Fruit fly (Drosophila melanogaster) whole organism, embryonic: ENCODE measurements around the gene NdufV3.

Experiments
- Atf6 ChIP-seq: fragments of 200-800 bp; sonication (Bioruptor generic); IDR thresholded peaks from 2 replicates; pipeline ENCODE4 v1.3.6; 2022; ENCODE audit warnings: missing biosample characterization, missing genetic modification characterization
- B-H2 ChIP-seq: fragments of 200-800 bp; sonication (Bioruptor generic); optimal IDR thresholded peaks from 2 replicates; lab custom pipeline; 2018; ENCODE audit warnings: missing biosample characterization, mild to moderate bottlenecking, missing genetic modification characterization
- CG11456 ChIP-seq: fragments of 200-800 bp; sonication (Bioruptor generic); IDR thresholded peaks from 3 replicates; pipeline ENCODE4 v1.3.6; 2022; ENCODE audit warnings: missing biosample characterization, missing genetic modification characterization
- CG11504 ChIP-seq: fragments of 200-800 bp; sonication (Bioruptor generic); optimal IDR thresholded peaks from 3 replicates; lab custom pipeline; 2019; ENCODE audit warnings: missing biosample characterization, mild to moderate bottlenecking, missing genetic modification characterization, moderate library complexity
- CG11560 ChIP-seq: fragments of 200-800 bp; sonication (Bioruptor generic); IDR thresholded peaks from 3 replicates; pipeline ENCODE4 v1.3.6; 2022; ENCODE audit warnings: missing biosample characterization, missing genetic modification characterization
- CG11695 ChIP-seq: fragments of 200-800 bp; sonication (Bioruptor generic); IDR thresholded peaks from 3 replicates; pipeline ENCODE4 v1.3.6; 2022; ENCODE audit warnings: missing biosample characterization, missing genetic modification characterization
- CG13775 ChIP-seq: fragments of 200-800 bp; sonication (Bioruptor generic); optimal IDR thresholded peaks from 3 replicates; lab custom pipeline; 2017; ENCODE audit warnings: missing biosample characterization, mild to moderate bottlenecking, missing genetic modification characterization
- CG14014 ChIP-seq: fragments of 200-800 bp; sonication (Bioruptor generic); IDR thresholded peaks from 2 replicates; pipeline ENCODE4 v1.3.6; 2022; ENCODE audit warnings: missing biosample characterization, missing genetic modification characterization
- CG15269 ChIP-seq: fragments of 200-800 bp; sonication (Bioruptor generic); optimal IDR thresholded peaks from 2 replicates; lab custom pipeline; 2018; ENCODE audit warnings: missing biosample characterization, mild to moderate bottlenecking, missing genetic modification characterization, moderate library complexity
- CG15696 ChIP-seq: fragments of 200-800 bp; sonication (Bioruptor generic); optimal IDR thresholded peaks from 2 replicates; lab custom pipeline; 2019; ENCODE audit warnings: missing biosample characterization, mild to moderate bottlenecking, missing genetic modification characterization, moderate library complexity
- CG17612 ChIP-seq: fragments of 200-800 bp; sonication (Bioruptor generic); IDR thresholded peaks from 2 replicates; pipeline ENCODE4 v1.3.6; 2022; ENCODE audit warnings: missing biosample characterization, missing genetic modification characterization
- CG1832 ChIP-seq: fragments of 200-800 bp; sonication (Bioruptor generic); optimal IDR thresholded peaks from 2 replicates; lab custom pipeline; 2017; ENCODE audit warnings: missing biosample characterization, mild to moderate bottlenecking, missing genetic modification characterization, inconsistent platforms
- CG18764 ChIP-seq: fragments of 200-800 bp; sonication (Bioruptor generic); optimal IDR thresholded peaks from 3 replicates; lab custom pipeline; 2016; ENCODE audit warnings: missing biosample characterization, missing genetic modification characterization
- CG6689 ChIP-seq: fragments of 200-800 bp; sonication (Bioruptor generic); IDR thresholded peaks from 2 replicates; pipeline ENCODE4 v1.3.6; 2022; ENCODE audit warnings: missing biosample characterization, missing genetic modification characterization
- CG6813 ChIP-seq: fragments of 200-800 bp; sonication (Bioruptor generic); optimal IDR thresholded peaks from 2 replicates; lab custom pipeline; 2017; ENCODE audit warnings: missing biosample characterization, missing genetic modification characterization, mild to moderate bottlenecking, moderate library complexity, missing genetic modification reagents
- CG8089 ChIP-seq: fragments of 200-800 bp; sonication (Bioruptor generic); optimal IDR thresholded peaks from 3 replicates; lab custom pipeline; 2016; ENCODE audit warnings: missing biosample characterization, missing genetic modification characterization
- CG9817 ChIP-seq: fragments of 200-800 bp; sonication (Bioruptor generic); optimal IDR thresholded peaks from 2 replicates; lab custom pipeline; 2018; ENCODE audit warnings: missing biosample characterization, mild to moderate bottlenecking, missing genetic modification characterization, moderate library complexity
- CG9876 ChIP-seq: fragments of 200-800 bp; sonication (Bioruptor generic); optimal IDR thresholded peaks from 2 replicates; lab custom pipeline; 2016; ENCODE audit warnings: missing biosample characterization, missing genetic modification characterization
- CG9932 ChIP-seq: fragments of 200-800 bp; sonication (Bioruptor generic); IDR thresholded peaks from 2 replicates; pipeline ENCODE4 v1.3.6; 2022; ENCODE audit warnings: missing biosample characterization, missing genetic modification characterization
- CrebB ChIP-seq: fragments of 200-800 bp; sonication (Bioruptor generic); optimal IDR thresholded peaks from 3 replicates; lab custom pipeline; 2018; ENCODE audit warnings: missing biosample characterization, mild to moderate bottlenecking, missing genetic modification characterization
- Fer1 ChIP-seq: fragments of 200-800 bp; sonication (Bioruptor generic); optimal IDR thresholded peaks from 2 replicates; lab custom pipeline; 2017; ENCODE audit warnings: missing biosample characterization, mild to moderate bottlenecking, missing genetic modification characterization
- MBD-R2 ChIP-seq: fragments of 200-800 bp; sonication (Bioruptor generic); IDR thresholded peaks from 2 replicates; pipeline ENCODE4 v1.3.6; 2022; ENCODE audit warnings: missing biosample characterization, missing genetic modification characterization
- NC2β ChIP-seq: fragments of 200-800 bp; sonication (Bioruptor generic); optimal IDR thresholded peaks from 2 replicates; lab custom pipeline; 2016; ENCODE audit warnings: missing biosample characterization, missing genetic modification characterization
- Nf-YC ChIP-seq: fragments of 200-800 bp; optimal IDR thresholded peaks from 3 replicates; lab custom pipeline; 2019; ENCODE audit warnings: missing biosample characterization, mild to moderate bottlenecking, missing genetic modification characterization, moderate library complexity
- Oaz ChIP-seq: fragments of 200-800 bp; sonication (Bioruptor generic); IDR thresholded peaks from 2 replicates; pipeline ENCODE4 v1.3.6; 2022; ENCODE audit warnings: missing biosample characterization, missing genetic modification characterization
- Pdp1 ChIP-seq, 2 experiments: fragments of 200-800 bp; sonication (Bioruptor generic); optimal IDR thresholded peaks; 3 replicates each; lab custom pipeline; 2016; ENCODE audit warnings: missing biosample characterization in 2 of 2, missing genetic modification characterization in 2 of 2, mild to moderate bottlenecking in 1 of 2, moderate library complexity in 1 of 2
- Ptx1 ChIP-seq: fragments of 200-800 bp; sonication (Bioruptor generic); IDR thresholded peaks from 2 replicates; pipeline ENCODE4 v1.3.6; 2022; ENCODE audit warnings: missing biosample characterization, missing genetic modification characterization
- Side ChIP-seq: fragments of 200-800 bp; sonication (Bioruptor generic); optimal IDR thresholded peaks from 2 replicates; lab custom pipeline; 2016; ENCODE audit warnings: missing biosample characterization, missing genetic modification characterization
- Sox102F ChIP-seq: fragments of 200-800 bp; sonication (Bioruptor generic); optimal IDR thresholded peaks from 2 replicates; lab custom pipeline; 2018; ENCODE audit warnings: missing biosample characterization, mild to moderate bottlenecking, missing genetic modification characterization, moderate library complexity
- ash1 ChIP-seq: fragments of 200-800 bp; sonication (Bioruptor generic); optimal IDR thresholded peaks from 2 replicates; lab custom pipeline; 2018; ENCODE audit warnings: missing biosample characterization, mild to moderate bottlenecking, missing genetic modification characterization
- br ChIP-seq: fragments of >200 bp; optimal IDR thresholded peaks from 2 replicates; lab custom pipeline; 2017
- cwo ChIP-seq: fragments of 200-800 bp; sonication (Bioruptor generic); optimal IDR thresholded peaks from 3 replicates; lab custom pipeline; 2017; ENCODE audit warnings: missing biosample characterization, missing genetic modification characterization, mild to moderate bottlenecking, moderate library complexity, missing genetic modification reagents
- fd96Cb ChIP-seq: fragments of 200-800 bp; sonication (Bioruptor generic); optimal IDR thresholded peaks from 2 replicates; lab custom pipeline; 2018; ENCODE audit warnings: missing biosample characterization, mild to moderate bottlenecking, missing genetic modification characterization, moderate library complexity
- gcm ChIP-seq: fragments of 200-800 bp; sonication (Bioruptor generic); optimal IDR thresholded peaks from 2 replicates; lab custom pipeline; 2019; ENCODE audit warnings: missing biosample characterization, mild to moderate bottlenecking, missing genetic modification characterization, moderate library complexity
- gro ChIP-seq: fragments of 200-800 bp; sonication (Bioruptor generic); optimal IDR thresholded peaks from 2 replicates; lab custom pipeline; 2016; ENCODE audit warnings: missing biosample characterization, missing genetic modification characterization
- hkb ChIP-seq, 2 experiments: fragments of 200-800 bp in 1 of 2; fragments of >200 bp in 1 of 2; sonication (Bioruptor generic) in 1 of 2; IDR thresholded peaks in 1 of 2; optimal IDR thresholded peaks in 1 of 2; 2 replicates each; pipeline versions ENCODE4 v1.3.6 to Lab custom; 2017 to 2022; ENCODE audit warnings: missing biosample characterization in 1 of 2, missing genetic modification characterization in 1 of 2
- inv ChIP-seq: fragments of 200-800 bp; sonication (Bioruptor generic); IDR thresholded peaks from 2 replicates; pipeline ENCODE4 v1.3.6; 2022; ENCODE audit warnings: missing biosample characterization, missing genetic modification characterization; ENCODE audit not compliant: partially characterized antibody
- lmd ChIP-seq: fragments of 200-800 bp; sonication (Bioruptor generic); IDR thresholded peaks from 2 replicates; pipeline ENCODE4 v1.3.6; 2022; ENCODE audit warnings: missing biosample characterization, missing genetic modification characterization
- luna ChIP-seq: fragments of 200-800 bp; sonication (Bioruptor generic); optimal IDR thresholded peaks from 2 replicates; lab custom pipeline; 2016; ENCODE audit warnings: missing biosample characterization, missing genetic modification characterization
- phol ChIP-seq: fragments of 200-800 bp; sonication (Bioruptor generic); optimal IDR thresholded peaks from 3 replicates; lab custom pipeline; 2018; ENCODE audit warnings: missing biosample characterization, mild to moderate bottlenecking, missing genetic modification characterization, moderate library complexity
- pnt ChIP-seq: fragments of 200-800 bp; sonication (Bioruptor generic); optimal IDR thresholded peaks from 3 replicates; lab custom pipeline; 2016; ENCODE audit warnings: missing biosample characterization, missing genetic modification characterization
- prd ChIP-seq, 3 experiments: fragments of >200 bp in 2 of 3; fragments of 200-800 bp in 1 of 3; sonication (Bioruptor generic) in 1 of 3; optimal IDR thresholded peaks in 2 of 3; IDR thresholded peaks in 1 of 3; 2 replicates in 2 of 3; 3 replicates in 1 of 3; pipeline versions ENCODE4 v1.3.6 to Lab custom; 2017 to 2022; ENCODE audit warnings: missing biosample characterization in 1 of 3, missing genetic modification characterization in 1 of 3
- ranshi ChIP-seq: fragments of 200-800 bp; sonication (Bioruptor generic); IDR thresholded peaks from 2 replicates; pipeline ENCODE4 v1.3.6; 2022; ENCODE audit warnings: missing biosample characterization, missing genetic modification characterization
- sisA ChIP-seq: fragments of 200-800 bp; sonication (Bioruptor generic); IDR thresholded peaks from 2 replicates; pipeline ENCODE4 v1.3.6; 2022; ENCODE audit warnings: missing biosample characterization, missing genetic modification characterization
- ttk ChIP-seq: fragments of 200-800 bp; sonication (Bioruptor generic); IDR thresholded peaks from 2 replicates; pipeline ENCODE4 v2.1.2; 2022; ENCODE audit warnings: missing biosample characterization, missing genetic modification characterization
- tup ChIP-seq: fragments of 200-800 bp; sonication (Bioruptor generic); optimal IDR thresholded peaks from 2 replicates; lab custom pipeline; 2016; ENCODE audit warnings: missing biosample characterization, mild to moderate bottlenecking, missing genetic modification characterization, moderate library complexity
- twi ChIP-seq: fragments of 200-800 bp; optimal IDR thresholded peaks from 2 replicates; lab custom pipeline; 2019; ENCODE audit warnings: missing biosample characterization, mild to moderate bottlenecking, missing genetic modification characterization, moderate library complexity
- unpg ChIP-seq: fragments of 200-800 bp; sonication (Bioruptor generic); optimal IDR thresholded peaks from 3 replicates; lab custom pipeline; 2018; ENCODE audit warnings: missing biosample characterization, mild to moderate bottlenecking, missing genetic modification characterization, moderate library complexity
- wdn ChIP-seq: fragments of 200-800 bp; sonication (Bioruptor generic); IDR thresholded peaks from 2 replicates; pipeline ENCODE4 v1.3.6; 2022; ENCODE audit warnings: missing biosample characterization, missing genetic modification characterization

NdufV3 gene

DNA sequence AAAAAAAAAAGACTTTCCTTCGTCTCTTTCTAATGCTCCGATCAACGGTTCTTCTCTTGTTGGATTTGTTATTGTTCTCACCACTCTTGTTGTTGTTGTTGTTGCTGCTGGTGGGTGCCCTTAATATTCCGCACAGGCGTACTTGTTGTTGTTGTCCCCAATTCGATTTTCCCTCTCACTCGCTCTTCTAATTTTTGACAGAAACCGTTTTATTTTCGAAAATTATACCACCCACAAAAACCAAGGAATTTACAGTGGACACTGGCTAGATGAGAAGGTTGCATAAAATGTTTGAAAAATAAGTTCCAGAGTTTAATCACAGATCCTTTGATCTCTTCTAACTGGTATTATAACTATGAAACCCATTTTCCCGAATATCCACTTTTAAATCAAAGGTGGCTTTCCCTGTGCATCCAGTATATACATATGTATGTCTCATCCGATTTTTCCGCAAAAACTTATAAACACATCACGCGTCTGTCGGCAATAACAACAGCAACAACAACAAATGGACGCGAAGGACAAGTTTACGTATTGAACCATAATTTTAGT, 41.6 kb downstream of the NdufV3 start (continued):
- TF ChIP-seq CG9932 (GFP tag; lab: Robert Waterston, UW) (peak; percentile 80), gcm (GFP tag; lab: Kevin White, UChicago) (no peak), pnt (GFP tag; lab: Kevin White, UChicago) (peak; percentile 17), lmd (GFP tag; lab: Robert Waterston, UW) (peak; percentile 73; the same call in 1 of the 2 replicates), B-H2 (GFP tag; lab: Kevin White, UChicago) (peak; percentile 7), sisA (GFP tag; lab: Robert Waterston, UW) (peak; percentile 64), CG15696 (no peak), Ptx1 (GFP tag; lab: Robert Waterston, UW) (peak; percentile 78), Atf6 (GFP tag; lab: Robert Waterston, UW) (peak; percentile 34; the same call in 1 of the 2 replicates), ranshi (GFP tag; lab: Robert Waterston, UW) (peak; percentile 74), CG11504 (tag; lab: Kevin White, UChicago) (no peak), CG15269 (tag; lab: Kevin White, UChicago) (peak; percentile 70), Side (peak; percentile 8), prd (optimal IDR thresholded peaks at IDR 0.05; lab: Kevin White, UChicago) (no peak), prd (GFP tag; IDR thresholded peaks at IDR 0.05; lab: Robert Waterston, UW) (peak; percentile 49; the same call in 2 of the 3 replicates), Oaz (GFP tag; lab: Robert Waterston, UW) (peak; percentile 57), br (lab: Kevin White, UChicago) (no peak), CG6813 (GFP tag; lab: Kevin White, UChicago) (no peak), NC2β (no peak), hkb (optimal IDR thresholded peaks at IDR 0.05; lab: Kevin White, UChicago) (no peak), hkb (GFP tag; IDR thresholded peaks at IDR 0.05; lab: Robert Waterston, UW) (peak; percentile 56; the same call in 1 of the 2 replicates), inv (GFP tag; lab: Robert Waterston, UW) (no peak), CG14014 (GFP tag; lab: Robert Waterston, UW) (peak; percentile 50; the same call in 1 of the 2 replicates), unpg (GFP tag; lab: Kevin White, UChicago) (peak; percentile 57), CG8089 (GFP tag; lab: Kevin White, UChicago) (no peak), wdn (GFP tag; lab: Robert Waterston, UW) (peak; percentile 57), fd96Cb (tag; lab: Kevin White, UChicago) (peak; percentile 32), phol (tag; lab: Kevin White, UChicago) (peak; percentile 18), CG11560 (tag; lab: Robert Waterston, UW) (peak; percentile 46; the same call in 1 of the 3 replicates), CG9876 (no peak), CG17612 (GFP tag; lab: Robert Waterston, UW) (peak; percentile 42; the same call in 1 of the 2 replicates), CG6689 (GFP tag; lab: Robert Waterston, UW) (peak; percentile 53), tup (GFP tag; lab: Kevin White, UChicago) (no peak), CG18764 (GFP tag; lab: Kevin White, UChicago) (no peak), Fer1 (GFP tag; lab: Kevin White, UChicago) (peak; percentile 1), CG1832 (GFP tag; lab: Kevin White, UChicago) (no peak), Nf-YC (no peak), CG11695 (GFP tag; lab: Robert Waterston, UW) (peak; percentile 54; the same call in 2 of the 3 replicates), MBD-R2 (GFP tag; lab: Robert Waterston, UW) (peak; percentile 11; the same call in 1 of the 2 replicates), gro (peak; percentile 10), ash1 (GFP tag; lab: Kevin White, UChicago) (no peak), CrebB (tag; lab: Kevin White, UChicago) (no peak), CG9817 (peak; percentile 64), CG11456 (GFP tag; lab: Robert Waterston, UW) (peak; percentile 75; the same call in 2 of the 3 replicates), Pdp1 (GFP tag; optimal IDR thresholded peaks at IDR 0.05; lab: Kevin White, UChicago) (peak in 1 of 2 experiments; percentile 6), CG13775 (GFP tag; lab: Kevin White, UChicago) (no peak), twi (no peak), cwo (GFP tag; lab: Kevin White, UChicago) (peak; percentile 5), luna (GFP tag; lab: Kevin White, UChicago) (peak; percentile 10), ttk (GFP tag; lab: Robert Waterston, UW) (peak; percentile 42), Sox102F (GFP tag; lab: Kevin White, UChicago) (peak; percentile 36)
